Fruit fly (Drosophila melanogaster): ENCODE data around the gene mtSSB.
A peak's percentile ranks its signal among the peaks of the same experiment; 100 is the strongest.

The mtSSB gene

dm6 chr3R:16225760-16226159 is 20.7 kb upstream of the mtSSB start (continued):
- TF ChIP-seq CG18599 (GFP tag; optimal IDR thresholded peaks at IDR 0.05): peak; percentile 57
- TF ChIP-seq CG6689 (GFP tag; IDR thresholded peaks at IDR 0.05): no peak
- TF ChIP-seq CG13894 (tag; optimal IDR thresholded peaks at IDR 0.05): peak; percentile 73
- peak; percentile 6 for TF ChIP-seq Nf-YC (tag; optimal IDR thresholded peaks at IDR 0.05)
- TF ChIP-seq CG11504 (tag; optimal IDR thresholded peaks at IDR 0.05): peak; percentile 43
- TF ChIP-seq abd-A (tag; optimal IDR thresholded peaks at IDR 0.05): peak; percentile 64
- no peak for TF ChIP-seq CG8290 (GFP tag; optimal IDR thresholded peaks at IDR 0.05)
- TF ChIP-seq CG8290 (tag; optimal IDR thresholded peaks at IDR 0.05): peak in 1 of 2 experiments; percentile 52
- TF ChIP-seq lab (GFP tag; optimal IDR thresholded peaks at IDR 0.05): peak; percentile 37
- TF ChIP-seq CG15514 (GFP tag; optimal IDR thresholded peaks at IDR 0.05): peak; percentile 60
- peak; percentile 92 for TF ChIP-seq Deaf1 (tag; optimal IDR thresholded peaks at IDR 0.05)
- TF ChIP-seq mirr (GFP tag; optimal IDR thresholded peaks at IDR 0.05): peak; percentile 2
- no peak for TF ChIP-seq tx (GFP tag; optimal IDR thresholded peaks at IDR 0.05)
- TF ChIP-seq repo (GFP tag; optimal IDR thresholded peaks at IDR 0.05): peak; percentile 7
- TF ChIP-seq esg (GFP tag; conservative IDR thresholded peaks at IDR 0.05): no peak
- TF ChIP-seq ewg (GFP tag; optimal IDR thresholded peaks at IDR 0.05): peak; percentile 81
- no peak for TF ChIP-seq Mrtf (GFP tag; IDR thresholded peaks at IDR 0.05)
- no peak for TF ChIP-seq CG17912 (GFP tag; optimal IDR thresholded peaks at IDR 0.05)
- no peak for TF ChIP-seq D (optimal IDR thresholded peaks at IDR 0.05)
- no peak for TF ChIP-seq D (GFP tag; optimal IDR thresholded peaks at IDR 0.05)
- TF ChIP-seq p53 (GFP tag; optimal IDR thresholded peaks at IDR 0.05): no peak
- no peak for TF ChIP-seq CG6813 (GFP tag; optimal IDR thresholded peaks at IDR 0.05)
- no peak for TF ChIP-seq Aef1 (GFP tag; IDR thresholded peaks at IDR 0.05)
- no peak for TF ChIP-seq fru (optimal IDR thresholded peaks at IDR 0.05)

- 0 out of 2 replicates have a peak, but pooled peaks have one; percentile 10 for TF ChIP-seq onecut (GFP tag; IDR thresholded peaks at IDR 0.05)
- no peak for TF ChIP-seq Lim3 (GFP tag; IDR thresholded peaks at IDR 0.05)
- no peak for TF ChIP-seq lbe (GFP tag; optimal IDR thresholded peaks at IDR 0.05)
Measured at dm6 chr3R:16225351-16225750, 20.3 kb upstream of the mtSSB start, which contains the start of gene tara. Gene tara (plus strand): TSS chr3R:16225651.

dm6 chr3R:16224415-16225165 is 19.5 kb upstream of the mtSSB start:
- TF ChIP-seq sd (tag; optimal IDR thresholded peaks at IDR 0.05): peak; percentile 93
- TF ChIP-seq CG15479 (GFP tag; optimal IDR thresholded peaks at IDR 0.05): no peak
- TF ChIP-seq CG15601 (tag; optimal IDR thresholded peaks at IDR 0.05): peak; percentile 98
- peak; percentile 97 for TF ChIP-seq CG16863 (GFP tag; optimal IDR thresholded peaks at IDR 0.05)
- TF ChIP-seq Fer3 (tag; optimal IDR thresholded peaks at IDR 0.05): peak; percentile 98
- peak; percentile 56 for TF ChIP-seq MESR4 (GFP tag; optimal IDR thresholded peaks at IDR 0.05)
- TF ChIP-seq pho (GFP tag; optimal IDR thresholded peaks at IDR 0.05): peak; percentile 96
- peak; percentile 90 for TF ChIP-seq CG3163 (GFP tag; optimal IDR thresholded peaks at IDR 0.05)
- no peak for TF ChIP-seq sens-2 (GFP tag; IDR thresholded peaks at IDR 0.05)
- no peak for TF ChIP-seq Ptx1 (GFP tag; IDR thresholded peaks at IDR 0.05)
- no peak for TF ChIP-seq usp (GFP tag; optimal IDR thresholded peaks at IDR 0.05)
- peak; percentile 97 for TF ChIP-seq Ssrp (tag; optimal IDR thresholded peaks at IDR 0.05)
- no peak for TF ChIP-seq Xrp1 (GFP tag; IDR thresholded peaks at IDR 0.05)
- TF ChIP-seq Sox102F (GFP tag; optimal IDR thresholded peaks at IDR 0.05): peak; percentile 98
- TF ChIP-seq Neu2 (GFP tag; optimal IDR thresholded peaks at IDR 0.05; ENCODE audit: borderline replicate concordance): peak; percentile 81
- peak; percentile 97 for TF ChIP-seq CG1233 (GFP tag; optimal IDR thresholded peaks at IDR 0.05)
- peak; percentile 96 for TF ChIP-seq Atf-2 (GFP tag; optimal IDR thresholded peaks at IDR 0.05)
- TF ChIP-seq Opbp (GFP tag; IDR thresholded peaks at IDR 0.05; ENCODE audit: partially characterized antibody): no peak
- TF ChIP-seq lab (GFP tag; optimal IDR thresholded peaks at IDR 0.05): peak; percentile 99
- TF ChIP-seq B-H1 (GFP tag; IDR thresholded peaks at IDR 0.05): no peak
- TF ChIP-seq Antp (GFP tag; optimal IDR thresholded peaks at IDR 0.05): peak; percentile 97
- TF ChIP-seq CG6689 (GFP tag; IDR thresholded peaks at IDR 0.05): no peak
- TF ChIP-seq zen (tag; optimal IDR thresholded peaks at IDR 0.05): peak; percentile 94

All from whole organism, embryonic.